Worm (Caenorhabditis elegans) whole organism, L4/young adult: Measurements from ENCODE around the gene eyg-1.
"Not testable (repeated sequence)": the region's sequence is repeated elsewhere in the genome, so short reads cannot be mapped to it uniquely, and the experiment has no call there.

Source experiments
- W03F9.2 ChIP-seq: fragments of 150-350 bp; optimal IDR thresholded peaks from 2 replicates; lab custom pipeline; 2014; ENCODE audit warnings: missing biosample characterization, missing genetic modification characterization
- dao-5 ChIP-seq: sonication (generic microtip); optimal IDR thresholded peaks from 2 replicates; lab custom pipeline; 2016; ENCODE audit warnings: missing genotype, missing genetic modification characterization, moderate library complexity, missing compliant biosample characterization
- him-1 ChIP-seq: sonication (generic microtip); optimal IDR thresholded peaks from 2 replicates; lab custom pipeline; 2016; ENCODE audit warnings: missing genotype, missing genetic modification reagents, missing genetic modification characterization, missing compliant biosample characterization

Gene eyg-1

DNA sequence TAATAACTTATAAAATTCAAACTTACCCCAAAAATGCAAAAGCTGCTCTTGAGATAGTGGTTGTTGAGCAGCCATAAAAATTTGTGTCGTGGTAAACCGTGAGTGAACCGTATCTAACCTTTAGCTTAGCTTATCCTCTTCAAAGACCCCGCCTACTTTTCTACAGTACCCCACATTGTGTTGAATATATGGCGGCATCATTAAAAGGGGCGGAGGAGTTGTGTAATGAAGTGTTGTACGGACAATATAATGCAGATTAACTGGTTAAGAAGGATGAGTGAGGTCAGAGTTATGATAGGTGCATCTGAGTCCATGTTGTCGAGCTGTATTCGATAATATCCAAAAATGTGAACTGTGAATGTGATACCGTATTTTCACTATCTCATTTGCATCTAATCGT is at the start of gene eyg-1:
eyg-1 (minus strand) TSS at position 101 of the 400 bp plus-strand sequence.
- TF ChIP-seq dao-5 (tag; lab: Kevin White, UChicago) (no peak), W03F9.2 (tag; lab: Kevin White, UChicago) (no peak), him-1 (tag; lab: Kevin White, UChicago) (no peak)

DNA sequence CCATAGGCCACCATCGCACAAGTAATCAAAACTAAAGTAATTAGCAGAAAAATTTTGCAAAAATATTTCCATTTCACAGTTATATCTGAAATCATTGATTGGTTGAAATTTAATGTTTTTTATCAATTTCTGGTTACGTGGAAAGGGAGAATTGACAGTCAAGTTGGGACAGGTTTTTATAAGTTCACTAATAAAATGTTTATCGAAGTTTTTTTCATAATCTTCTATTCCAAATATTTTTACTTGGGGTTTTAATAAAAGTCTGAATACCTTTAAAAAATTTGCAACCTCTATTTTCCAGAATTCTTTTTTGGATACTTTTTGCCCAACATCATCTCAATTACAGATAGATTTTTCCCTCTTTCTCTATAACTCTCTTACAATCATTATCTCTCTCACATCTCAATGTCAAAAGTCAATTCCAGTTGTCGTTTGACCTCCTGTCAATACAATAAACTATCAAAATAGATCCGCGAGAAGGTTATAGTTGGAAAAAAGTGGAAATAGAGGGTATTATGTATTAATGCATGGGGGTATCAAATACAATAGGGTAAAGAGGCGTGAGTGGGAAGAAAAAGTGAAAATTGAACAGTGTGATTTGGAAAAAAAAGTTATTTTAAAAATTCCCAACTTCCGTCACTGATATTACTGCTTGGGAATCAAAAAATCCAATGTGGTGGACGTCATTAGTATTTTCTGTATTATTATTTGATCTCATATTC is 46.9 kb upstream of the eyg-1 start, which contains the start of the genes chil-2 and ctsa-3.2:
chil-2 (minus strand) TSS at position 101 of the 722 bp plus-strand sequence.
ctsa-3.2 (plus strand) TSS at position 672 of the 722 bp plus-strand sequence.
- no peak for TF ChIP-seq him-1 (tag; lab: Kevin White, UChicago)
- TF ChIP-seq W03F9.2 (tag; lab: Kevin White, UChicago): no peak
- no peak for TF ChIP-seq dao-5 (tag; lab: Kevin White, UChicago)

DNA sequence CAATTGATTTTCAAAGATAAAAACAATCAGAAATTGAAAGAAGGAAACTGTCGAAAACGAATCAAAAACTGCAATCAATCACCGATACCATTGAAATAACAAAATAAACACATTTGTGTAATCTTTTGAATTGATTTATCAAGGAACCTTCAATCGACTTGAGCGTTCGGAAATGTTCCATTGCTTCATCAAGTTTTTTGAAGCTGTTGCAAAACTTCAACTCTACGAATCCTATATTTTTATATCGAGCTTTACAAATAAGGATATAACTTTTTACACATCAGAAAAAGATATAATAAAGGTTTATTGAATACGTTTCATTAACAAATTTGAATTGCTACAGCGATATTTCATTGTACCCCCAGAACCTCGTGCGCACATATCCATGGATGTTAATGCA is 45.2 kb upstream of the eyg-1 start, which contains the start of gene chil-8:
chil-8 (minus strand) TSS at position 101 of the 400 bp plus-strand sequence.
- TF ChIP-seq him-1 (tag; lab: Kevin White, UChicago) (no peak), dao-5 (tag; lab: Kevin White, UChicago) (no peak), W03F9.2 (tag; lab: Kevin White, UChicago) (no peak)

DNA sequence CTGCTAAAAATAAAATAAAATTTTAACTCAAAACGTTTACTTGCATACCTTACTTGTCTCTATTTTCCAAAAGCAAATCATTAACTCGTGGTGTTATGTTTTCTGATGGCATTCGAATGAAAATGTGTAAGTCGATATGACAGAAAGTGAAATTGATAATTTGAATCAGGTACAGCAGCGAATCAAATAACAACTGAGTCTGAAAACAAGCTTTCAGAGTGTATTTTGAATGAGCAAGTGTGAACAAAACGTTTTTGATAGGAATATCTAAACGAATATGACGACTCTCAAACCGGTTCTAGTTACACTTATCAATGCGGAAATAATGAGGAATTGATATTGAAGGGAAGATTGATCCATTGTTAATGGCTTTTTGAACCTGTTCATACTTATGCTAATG is 43.3 kb upstream of the eyg-1 start, which contains the start of gene chil-7:
chil-7 (minus strand) TSS at position 112 of the 400 bp plus-strand sequence.
- TF ChIP-seq him-1 (tag; lab: Kevin White, UChicago) (no peak), dao-5 (tag; lab: Kevin White, UChicago) (no peak), W03F9.2 (tag; lab: Kevin White, UChicago) (no peak)

DNA sequence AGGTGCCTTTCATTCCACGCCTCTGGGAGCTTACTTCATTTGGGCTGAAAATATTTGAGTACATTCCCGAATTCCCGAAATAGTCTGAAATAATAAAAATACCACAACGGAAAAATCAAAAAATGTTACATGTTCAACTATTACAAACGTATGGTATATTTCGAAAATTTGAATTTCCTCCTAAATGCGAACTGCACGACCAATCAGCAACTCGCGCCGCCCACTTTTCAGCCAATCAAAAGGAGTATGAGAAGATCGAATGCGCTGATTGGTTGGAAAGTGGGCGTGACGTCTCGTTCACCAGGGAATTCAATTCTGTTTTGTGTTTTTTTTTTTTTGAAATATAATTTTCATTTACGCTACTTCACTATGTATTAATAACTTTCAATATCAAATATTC is 40.9 kb upstream of the eyg-1 start, which contains the start of gene old-1:
old-1 (minus strand) TSS at position 50 of the 400 bp plus-strand sequence.
- no peak for TF ChIP-seq W03F9.2 (tag; lab: Kevin White, UChicago)
- TF ChIP-seq dao-5 (tag; lab: Kevin White, UChicago): no peak
- no peak for TF ChIP-seq him-1 (tag; lab: Kevin White, UChicago)

DNA sequence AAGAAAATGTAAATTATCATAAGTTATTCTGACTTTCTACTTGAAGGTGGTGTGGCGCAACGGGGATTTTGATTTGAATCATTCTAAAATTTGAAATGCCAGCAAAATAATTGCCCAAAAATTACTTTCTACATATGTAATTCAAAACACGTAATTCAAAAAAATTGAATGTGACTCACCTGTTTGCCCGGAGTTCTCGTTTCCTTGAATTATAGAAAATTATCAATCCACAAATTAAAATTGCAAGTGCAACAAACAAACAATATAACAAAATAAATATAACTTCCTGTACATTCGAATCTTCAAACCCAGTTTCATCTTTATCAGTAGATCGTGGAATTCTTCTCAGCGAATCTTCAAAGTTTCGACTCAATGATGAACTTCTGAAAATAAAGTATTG is 40.5 kb upstream of the eyg-1 start:
- no peak for TF ChIP-seq dao-5 (tag; lab: Kevin White, UChicago)
- TF ChIP-seq W03F9.2 (tag; lab: Kevin White, UChicago): no peak
- no peak for TF ChIP-seq him-1 (tag; lab: Kevin White, UChicago)

DNA sequence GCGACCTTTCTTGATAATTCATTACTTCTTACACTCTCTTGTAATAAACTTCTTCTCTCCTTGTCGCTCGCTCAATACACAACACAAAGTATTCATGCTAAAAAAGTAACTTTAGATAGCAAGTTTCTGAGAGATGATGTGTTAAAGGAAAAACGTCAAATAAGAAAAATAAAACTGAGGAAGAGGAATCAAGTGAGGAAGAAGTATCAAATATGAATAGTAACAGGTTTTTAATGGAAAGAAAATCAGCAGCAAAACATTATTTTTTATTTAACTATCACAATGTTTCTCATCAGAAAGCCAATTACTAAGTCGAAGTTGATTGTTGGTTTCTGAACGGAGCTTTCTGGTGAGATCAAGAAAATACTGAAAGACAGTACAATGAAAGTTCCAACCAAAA is 38.6 kb upstream of the eyg-1 start, which contains the start of gene chil-1:
chil-1 (minus strand) TSS at position 101 of the 400 bp plus-strand sequence.
- TF ChIP-seq W03F9.2, him-1, dao-5 (tag; lab: Kevin White, UChicago): not testable (repeated sequence)

DNA sequence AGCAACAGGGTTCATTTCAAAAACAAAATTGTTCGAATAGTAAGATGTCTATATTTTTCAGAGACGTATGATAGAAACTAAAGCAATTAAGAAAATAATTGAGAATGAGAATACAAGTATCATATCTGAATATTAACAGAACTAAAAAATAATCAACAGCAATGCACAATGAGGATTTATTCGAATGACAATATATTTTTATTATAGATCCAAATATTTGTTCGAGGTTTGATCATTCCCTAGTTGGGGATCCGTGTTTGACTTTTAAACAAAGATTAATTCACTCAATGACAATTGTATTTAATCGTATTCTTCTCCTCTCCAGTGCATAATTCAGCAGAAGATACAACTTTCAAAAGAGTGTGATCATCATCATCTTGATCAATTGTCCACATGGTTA is 34.4 kb upstream of the eyg-1 start, which contains the start of gene C08H9.18:
C08H9.18 (minus strand) TSS at position 101 of the 400 bp plus-strand sequence.
- TF ChIP-seq dao-5 (tag; lab: Kevin White, UChicago): no peak
- TF ChIP-seq him-1 (tag; lab: Kevin White, UChicago): no peak
- TF ChIP-seq W03F9.2 (tag; lab: Kevin White, UChicago): no peak

DNA sequence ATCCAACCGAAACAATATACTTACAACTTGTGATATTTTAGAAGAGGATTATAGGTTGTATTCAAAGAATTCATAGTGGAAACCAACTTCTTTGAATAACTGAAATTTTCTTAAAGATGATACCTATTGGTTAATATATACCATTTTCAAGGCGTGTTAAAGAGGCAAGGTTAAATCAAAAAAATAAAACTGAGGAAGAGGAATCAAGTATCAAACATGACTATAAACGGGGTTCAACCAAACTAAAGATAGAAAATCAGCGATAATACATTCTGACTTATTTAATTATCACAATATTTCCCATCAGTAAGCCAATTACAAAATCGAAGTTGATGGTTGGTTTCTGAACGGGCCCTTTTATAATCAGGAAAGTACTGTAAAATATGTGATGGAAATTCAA is 33.6 kb upstream of the eyg-1 start, which contains the start of gene chil-3:
chil-3 (minus strand) TSS at position 101 of the 400 bp plus-strand sequence.
- TF ChIP-seq him-1 (tag; lab: Kevin White, UChicago): no peak
- TF ChIP-seq dao-5 (tag; lab: Kevin White, UChicago): no peak
- TF ChIP-seq W03F9.2 (tag; lab: Kevin White, UChicago): no peak

DNA sequence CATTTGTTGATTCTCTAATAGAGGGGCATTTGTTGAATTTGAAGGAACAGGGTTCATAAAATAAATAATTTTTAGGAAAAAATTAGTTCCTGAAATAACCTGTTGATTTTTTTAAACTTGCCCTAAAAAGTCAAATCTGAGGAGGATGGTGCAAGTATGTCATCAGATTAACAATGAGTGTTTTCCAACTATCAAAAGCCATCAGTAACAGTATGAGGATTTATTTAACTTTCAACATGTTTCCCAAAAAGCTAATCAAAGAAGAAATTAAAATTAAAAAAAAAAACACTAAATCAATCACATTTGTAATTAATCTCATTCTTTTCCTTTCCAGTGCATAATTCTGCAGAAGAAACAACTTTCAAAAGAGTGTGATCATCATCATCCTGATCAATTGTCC is 31.8 kb upstream of the eyg-1 start, which contains the start of gene chil-5:
chil-5 (minus strand) TSS at position 101 of the 400 bp plus-strand sequence.
- TF ChIP-seq dao-5 (tag; lab: Kevin White, UChicago) (no peak), W03F9.2 (tag; lab: Kevin White, UChicago) (no peak), him-1 (tag; lab: Kevin White, UChicago) (no peak)

DNA sequence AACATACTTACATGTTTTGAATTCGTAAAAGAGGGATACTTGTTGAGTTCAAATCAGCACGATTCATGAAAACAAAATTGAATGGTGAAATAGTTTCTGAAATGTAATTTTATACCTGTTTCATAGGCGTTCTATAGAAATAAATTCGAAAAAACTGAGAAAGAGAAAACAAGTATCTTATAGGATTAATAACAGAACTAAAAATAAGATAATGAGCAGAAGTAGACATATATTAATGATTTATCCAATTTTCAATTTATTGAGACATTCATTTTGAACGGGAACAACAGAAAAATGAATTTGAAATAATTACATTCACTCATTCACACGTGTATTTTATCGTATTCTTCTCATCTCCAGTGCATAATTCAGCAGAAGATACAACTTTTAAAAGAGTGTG is 30.0 kb upstream of the eyg-1 start, which contains the start of gene chil-6:
chil-6 (minus strand) TSS at position 101 of the 400 bp plus-strand sequence.
- TF ChIP-seq dao-5 (tag; lab: Kevin White, UChicago) (no peak), him-1 (tag; lab: Kevin White, UChicago) (no peak)

DNA sequence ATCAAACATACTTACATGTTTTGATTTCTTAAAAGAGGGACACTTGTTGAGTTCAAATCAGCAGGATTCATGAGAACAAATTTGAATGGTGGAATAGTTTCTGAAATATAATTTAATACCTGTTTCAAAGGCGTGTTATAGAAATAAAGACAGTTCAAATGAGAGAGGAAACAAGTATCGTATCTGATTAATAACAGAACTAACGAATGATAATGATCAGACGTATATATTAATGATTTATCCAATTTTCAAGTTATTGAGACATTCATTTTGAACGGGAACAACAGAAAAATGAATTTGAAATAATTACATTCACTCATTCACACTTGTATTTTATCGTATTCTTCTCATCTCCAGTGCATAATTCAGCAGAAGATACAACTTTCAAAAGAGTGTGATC is 27.9 kb upstream of the eyg-1 start, which contains the start of gene chil-4:
chil-4 (minus strand) TSS at position 101 of the 400 bp plus-strand sequence.
- TF ChIP-seq dao-5 (tag; lab: Kevin White, UChicago): no peak
- TF ChIP-seq W03F9.2 (tag; lab: Kevin White, UChicago): no peak
- no peak for TF ChIP-seq him-1 (tag; lab: Kevin White, UChicago)

DNA sequence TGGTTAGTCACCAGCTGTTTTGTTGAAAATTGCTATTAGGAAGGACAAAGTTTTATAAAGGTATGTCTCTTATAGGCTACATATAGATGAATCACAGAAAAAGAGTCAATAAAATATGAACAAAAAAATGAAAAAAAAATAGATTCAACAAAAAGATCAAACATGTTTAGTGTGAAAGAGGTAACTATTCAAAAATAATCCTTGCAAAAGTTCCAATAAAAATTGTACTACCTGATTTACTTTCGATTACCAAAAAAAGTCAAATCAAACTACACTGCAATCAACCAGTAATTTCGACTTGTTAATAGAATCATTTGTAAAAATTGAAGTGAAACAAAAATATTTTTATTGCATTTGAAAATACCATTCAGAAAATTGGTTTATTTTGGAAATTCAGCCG is 23.2 kb upstream of the eyg-1 start, which contains the start of gene ZK938.10:
ZK938.10 (minus strand) TSS at position 101 of the 400 bp plus-strand sequence.
- TF ChIP-seq dao-5 (tag; lab: Kevin White, UChicago) (no peak), him-1 (tag; lab: Kevin White, UChicago) (no peak), W03F9.2 (tag; lab: Kevin White, UChicago) (no peak)
